Worm (Caenorhabditis elegans): Measurements from ENCODE around the gene M01D1.12.
"Not testable (repeated sequence)": the region's sequence is repeated elsewhere in the genome, so short reads cannot be mapped to it uniquely, and the experiment has no call there.

- TF ChIP-seq lin-13 (tag; optimal IDR thresholded peaks at IDR 0.05); mls-2 (tag; optimal IDR thresholded peaks at IDR 0.05); unc-39 (tag; optimal IDR thresholded peaks at IDR 0.05); blmp-1 (tag; optimal IDR thresholded peaks at IDR 0.05); drap-1 (GFP tag; optimal IDR thresholded peaks at IDR 0.05); unc-62 (GFP tag; optimal IDR thresholded peaks at IDR 0.05); nhr-237 (tag; optimal IDR thresholded peaks at IDR 0.05); mep-1 (tag; optimal IDR thresholded peaks at IDR 0.05); ces-1 (GFP tag; optimal IDR thresholded peaks at IDR 0.05); lsy-2 (tag; optimal IDR thresholded peaks at IDR 0.05): not testable (repeated sequence)
These were observed 41.1 kb upstream of the M01D1.12 start, which contains the start of gene fbxc-40 for ce11 chrII:985703-986102.

All from whole organism, mixed stage, embryonic.